Worm (Caenorhabditis elegans) whole organism, L4 larva: ENCODE data around the gene ttbk-5.

Experiments
- R02D3.7 ChIP-seq: fragments of 150-350 bp; sonication (generic microtip); optimal IDR thresholded peaks from 3 replicates; lab custom pipeline; 2014; ENCODE audit warnings: missing biosample characterization, missing genetic modification characterization
- ama-1 ChIP-seq: fragments of 150-350 bp; optimal IDR thresholded peaks from 2 replicates; lab custom pipeline; 2014; ENCODE audit warnings: inconsistent platforms, mixed read lengths
- ceh-28 ChIP-seq: fragments of 150-350 bp; optimal IDR thresholded peaks from 2 replicates; lab custom pipeline; 2014; ENCODE audit warnings: missing biosample characterization, missing genetic modification reagents, missing genetic modification characterization
- ces-1 ChIP-seq: fragments of 150-350 bp; sonication (generic microtip); optimal IDR thresholded peaks from 4 replicates; lab custom pipeline; 2014; ENCODE audit warnings: missing biosample characterization, missing genetic modification reagents, missing genetic modification characterization
- dpl-1 ChIP-seq: fragments of 150-350 bp; optimal IDR thresholded peaks from 2 replicates; lab custom pipeline; 2014; ENCODE audit warnings: missing biosample characterization, missing genetic modification reagents, missing genetic modification characterization
- egl-43 ChIP-seq: fragments of 200-800 bp; sonication (Bioruptor generic); IDR thresholded peaks from 2 replicates; pipeline ENCODE4 v1.3.6; 2022; ENCODE audit warnings: missing genetic modification reagents, missing genetic modification characterization, missing compliant biosample characterization
- lin-29 ChIP-seq: fragments of 200-800 bp; sonication (Bioruptor generic); IDR thresholded peaks from 2 replicates; pipeline ENCODE4 v1.3.6; 2022; ENCODE audit warnings: missing genetic modification reagents, missing genetic modification characterization, missing compliant biosample characterization
- lsy-2 ChIP-seq, 2 experiments: fragments of 150-350 bp in 1 of 2; sonication (generic microtip) in 1 of 2; optimal IDR thresholded peaks; 2 replicates each; lab custom pipeline; 2014 to 2017; ENCODE audit warnings: missing biosample characterization in 2 of 2, missing genetic modification characterization in 2 of 2
- set-16 ChIP-seq: fragments of 200-800 bp; sonication (Bioruptor generic); IDR thresholded peaks from 2 replicates; pipeline ENCODE4 v1.3.6; 2022; ENCODE audit warnings: missing genetic modification reagents, missing genetic modification characterization, missing compliant biosample characterization

DNA sequence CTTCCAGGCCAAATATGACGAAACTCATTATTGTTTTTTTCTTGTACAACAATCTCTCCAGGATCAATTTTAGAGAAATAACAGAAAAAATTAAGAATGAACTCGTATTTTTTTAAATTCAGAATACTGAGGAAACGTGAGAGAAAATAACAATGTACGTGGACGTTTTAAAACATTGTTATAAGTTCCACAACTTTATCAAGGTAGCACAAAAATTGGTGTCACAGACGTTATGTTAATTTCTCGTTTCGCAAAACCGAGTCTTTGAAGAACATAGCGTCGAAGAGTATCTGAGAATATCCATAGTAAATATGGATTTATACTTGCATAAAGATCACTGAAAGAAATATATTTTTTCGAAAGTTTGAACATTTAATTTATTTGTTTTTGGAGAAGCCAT, 39.4 kb upstream of the ttbk-5 start, which contains the start of gene T04B2.8:
- TF ChIP-seq egl-43 (GFP tag; lab: Robert Waterston, UW) (no peak), dpl-1 (GFP tag; lab: Kevin White, UChicago) (no peak), ama-1 (lab: Kevin White, UChicago) (no peak), set-16 (no peak), lsy-2 (tag; optimal IDR thresholded peaks at IDR 0.05; lab: Kevin White, UChicago) (no peak), ceh-28 (tag; lab: Kevin White, UChicago) (no peak), R02D3.7 (tag; lab: Kevin White, UChicago) (no peak), lin-29 (GFP tag; lab: Robert Waterston, UW) (no peak), ces-1 (GFP tag; lab: Kevin White, UChicago) (no peak)
